Worm (Caenorhabditis elegans) whole organism, young adult: ENCODE results near the gene phat-8.

Source experiments
- B0019.2 ChIP-seq: fragments of 200-800 bp; sonication (Bioruptor generic); conservative IDR thresholded peaks from 2 replicates; pipeline ENCODE4 v1.3.6; 2022; ENCODE audit warnings: missing genetic modification reagents, missing genetic modification characterization, missing compliant biosample characterization
- B0261.1 ChIP-seq: sonication (generic microtip); optimal IDR thresholded peaks from 2 replicates; lab custom pipeline; 2016; ENCODE audit warnings: mild to moderate bottlenecking, missing genetic modification characterization, moderate library complexity, missing compliant biosample characterization
- B0336.3 ChIP-seq: fragments of 200-800 bp; sonication (Bioruptor generic); IDR thresholded peaks from 2 replicates; pipeline ENCODE4 v1.3.6; 2022; ENCODE audit warnings: missing genetic modification characterization, missing compliant biosample characterization
- F39B2.1 ChIP-seq: fragments of 200-800 bp; sonication (Bioruptor generic); IDR thresholded peaks from 2 replicates; pipeline ENCODE4 v1.3.6; 2022; ENCODE audit warnings: missing genetic modification reagents, missing genetic modification characterization, missing compliant biosample characterization
- F52B5.7 ChIP-seq: sonication (generic microtip); optimal IDR thresholded peaks from 2 replicates; lab custom pipeline; 2016; ENCODE audit warnings: mild to moderate bottlenecking, missing genetic modification characterization, missing compliant biosample characterization
- F55B11.4 ChIP-seq: sonication (generic microtip); optimal IDR thresholded peaks from 2 replicates; lab custom pipeline; 2016; ENCODE audit warnings: missing compliant biosample characterization, missing genetic modification characterization, borderline replicate concordance; ENCODE audit not compliant: insufficient read depth
- F57A8.1 ChIP-seq: fragments of 200-800 bp; sonication (Bioruptor generic); optimal IDR thresholded peaks from 2 replicates; lab custom pipeline; 2018; ENCODE audit warnings: mild to moderate bottlenecking, missing genetic modification characterization, moderate library complexity, missing compliant biosample characterization
- K12H6.12 ChIP-seq: fragments of 200-800 bp; sonication (Bioruptor generic); optimal IDR thresholded peaks from 2 replicates; lab custom pipeline; 2018; ENCODE audit warnings: mild to moderate bottlenecking, missing genetic modification characterization, missing compliant biosample characterization
- T07F8.4 ChIP-seq: sonication (generic microtip); optimal IDR thresholded peaks from 2 replicates; lab custom pipeline; 2016; ENCODE audit warnings: mild to moderate bottlenecking, missing genetic modification characterization, moderate library complexity, missing compliant biosample characterization
- Y79H2A.3 ChIP-seq: fragments of 200-800 bp; sonication (Bioruptor generic); conservative IDR thresholded peaks from 2 replicates; pipeline ENCODE4 v1.3.6; 2022; ENCODE audit warnings: missing genetic modification reagents, missing genetic modification characterization, missing compliant biosample characterization
- cebp-1 ChIP-seq, 2 experiments: fragments of 200-800 bp in 1 of 2; sonication (Bioruptor generic) in 1 of 2; sonication (generic microtip) in 1 of 2; IDR thresholded peaks in 1 of 2; optimal IDR thresholded peaks in 1 of 2; 2 replicates each; pipeline versions ENCODE4 v1.3.6 to Lab custom; 2017 to 2022; ENCODE audit warnings: missing compliant biosample characterization in 2 of 2, missing genetic modification characterization in 2 of 2, mild to moderate bottlenecking in 1 of 2, missing genetic modification reagents in 1 of 2, moderate library complexity in 1 of 2
- ceh-100 ChIP-seq: fragments of 200-800 bp; sonication (Bioruptor generic); IDR thresholded peaks from 2 replicates; pipeline ENCODE4 v1.3.6; 2022; ENCODE audit warnings: missing genetic modification reagents, missing genetic modification characterization, missing compliant biosample characterization
- ceh-27 ChIP-seq: fragments of 200-800 bp; sonication (Bioruptor generic); optimal IDR thresholded peaks from 2 replicates; lab custom pipeline; 2018; ENCODE audit warnings: mild to moderate bottlenecking, missing genetic modification characterization, moderate library complexity, missing compliant biosample characterization
- ceh-40 ChIP-seq: fragments of 200-800 bp; sonication (Bioruptor generic); IDR thresholded peaks from 2 replicates; pipeline ENCODE4 v1.3.6; 2022; ENCODE audit warnings: missing genetic modification characterization, missing compliant biosample characterization
- dox-1 ChIP-seq: fragments of 200-800 bp; sonication (Bioruptor generic); IDR thresholded peaks from 2 replicates; pipeline ENCODE4 v1.3.6; 2022; ENCODE audit warnings: missing genetic modification reagents, missing genetic modification characterization, missing compliant biosample characterization
- dpl-1 ChIP-seq: fragments of 150-350 bp; optimal IDR thresholded peaks from 2 replicates; lab custom pipeline; 2014; ENCODE audit warnings: missing biosample characterization, missing genetic modification reagents, missing genetic modification characterization
- egl-18 ChIP-seq: fragments of 200-800 bp; sonication (Bioruptor generic); IDR thresholded peaks from 2 replicates; pipeline ENCODE4 v1.3.6; 2022; ENCODE audit warnings: missing genetic modification reagents, missing genetic modification characterization, missing compliant biosample characterization
- egl-44 ChIP-seq: fragments of 200-800 bp; sonication (Bioruptor generic); IDR thresholded peaks from 2 replicates; pipeline ENCODE4 v1.3.6; 2022; ENCODE audit warnings: missing genetic modification reagents, missing genetic modification characterization, missing compliant biosample characterization
- egrh-3 ChIP-seq: fragments of 200-800 bp; sonication (Bioruptor generic); IDR thresholded peaks from 2 replicates; pipeline ENCODE4 v1.3.6; 2022; ENCODE audit warnings: missing genetic modification reagents, missing genetic modification characterization, missing compliant biosample characterization
- ekl-4 ChIP-seq: fragments of 200-800 bp; sonication (Bioruptor generic); IDR thresholded peaks from 2 replicates; pipeline ENCODE4 v1.3.6; 2022; ENCODE audit warnings: missing genetic modification reagents, missing genetic modification characterization, missing compliant biosample characterization
- ets-4 ChIP-seq: fragments of 200-800 bp; sonication (Bioruptor generic); optimal IDR thresholded peaks from 2 replicates; lab custom pipeline; 2018; ENCODE audit warnings: mild to moderate bottlenecking, missing genetic modification characterization, missing compliant biosample characterization
- fkh-3 ChIP-seq: sonication (generic microtip); optimal IDR thresholded peaks from 2 replicates; lab custom pipeline; 2016; ENCODE audit warnings: mild to moderate bottlenecking, missing genetic modification characterization, missing compliant biosample characterization
- gei-17 ChIP-seq: fragments of 200-800 bp; sonication (Bioruptor generic); optimal IDR thresholded peaks from 2 replicates; lab custom pipeline; 2018; ENCODE audit warnings: mild to moderate bottlenecking, missing genetic modification characterization, missing compliant biosample characterization
- hlh-26 ChIP-seq: fragments of 200-800 bp; sonication (Bioruptor generic); conservative IDR thresholded peaks from 2 replicates; pipeline ENCODE4 v1.3.6; 2022; ENCODE audit warnings: missing genetic modification reagents, missing genetic modification characterization, missing compliant biosample characterization
- let-607 ChIP-seq, 2 experiments: fragments of 200-800 bp in 1 of 2; sonication (Bioruptor generic) in 1 of 2; sonication (generic microtip) in 1 of 2; optimal IDR thresholded peaks; 2 replicates each; lab custom pipeline; 2016 to 2018; ENCODE audit warnings: mild to moderate bottlenecking in 2 of 2, missing compliant biosample characterization in 2 of 2, missing genetic modification characterization in 2 of 2, moderate library complexity in 2 of 2, missing genotype in 1 of 2
- lin-35 ChIP-seq, 3 experiments: fragments of 150-350 bp in 2 of 3; sonication (generic microtip) in 1 of 3; optimal IDR thresholded peaks; 2 replicates each; lab custom pipeline; 2014 to 2018; ENCODE audit warnings: missing biosample characterization in 3 of 3, missing genetic modification characterization in 3 of 3, missing genetic modification reagents in 3 of 3
- lin-40 ChIP-seq: sonication (generic microtip); optimal IDR thresholded peaks from 2 replicates; lab custom pipeline; 2016; ENCODE audit warnings: missing genetic modification characterization, mild to moderate bottlenecking, missing compliant biosample characterization, missing genotype, missing genetic modification reagents
- lin-54 ChIP-seq: fragments of 200-800 bp; sonication (Bioruptor generic); optimal IDR thresholded peaks from 2 replicates; lab custom pipeline; 2018; ENCODE audit warnings: mild to moderate bottlenecking, missing genetic modification characterization, missing compliant biosample characterization
- lir-1 ChIP-seq: fragments of 200-800 bp; sonication (Bioruptor generic); conservative IDR thresholded peaks from 2 replicates; pipeline ENCODE4 v1.3.6; 2022; ENCODE audit warnings: missing genetic modification reagents, missing genetic modification characterization, missing compliant biosample characterization
- lsy-27 ChIP-seq: sonication (generic microtip); optimal IDR thresholded peaks from 2 replicates; lab custom pipeline; 2017; ENCODE audit warnings: missing genetic modification characterization, mild to moderate bottlenecking, missing compliant biosample characterization, antibody characterized with exemption, missing genotype, borderline replicate concordance; ENCODE audit not compliant: insufficient read depth
- mcd-1 ChIP-seq: fragments of 200-800 bp; sonication (Bioruptor generic); IDR thresholded peaks from 2 replicates; pipeline ENCODE4 v1.3.6; 2022; ENCODE audit warnings: missing genetic modification reagents, missing genetic modification characterization, missing compliant biosample characterization
- mes-4 ChIP-seq: sonication (generic microtip); optimal IDR thresholded peaks from 2 replicates; lab custom pipeline; 2016; ENCODE audit warnings: missing genotype, missing genetic modification characterization, missing compliant biosample characterization
- mxl-1 ChIP-seq: sonication (generic microtip); optimal IDR thresholded peaks from 2 replicates; lab custom pipeline; 2016; ENCODE audit warnings: missing genetic modification characterization, missing compliant biosample characterization
- nfya-1 ChIP-seq: sonication (generic microtip); optimal IDR thresholded peaks from 2 replicates; lab custom pipeline; 2017; ENCODE audit warnings: antibody characterized with exemption, missing compliant biosample characterization, missing genetic modification characterization, borderline replicate concordance; ENCODE audit not compliant: insufficient read depth
- nfyb-1 ChIP-seq: fragments of 200-800 bp; sonication (Bioruptor generic); IDR thresholded peaks from 2 replicates; pipeline ENCODE4 v1.3.6; 2022; ENCODE audit warnings: missing genetic modification reagents, missing genetic modification characterization, missing compliant biosample characterization
- nhr-120 ChIP-seq: fragments of 200-800 bp; sonication (Bioruptor generic); IDR thresholded peaks from 2 replicates; pipeline ENCODE4 v1.3.6; 2022; ENCODE audit warnings: missing genetic modification characterization, missing compliant biosample characterization
- nhr-27 ChIP-seq: fragments of 200-800 bp; sonication (Bioruptor generic); optimal IDR thresholded peaks from 2 replicates; lab custom pipeline; 2018; ENCODE audit warnings: mild to moderate bottlenecking, missing genetic modification characterization, moderate library complexity, missing compliant biosample characterization
- nhr-80 ChIP-seq: sonication (generic microtip); optimal IDR thresholded peaks from 2 replicates; lab custom pipeline; 2016; ENCODE audit warnings: missing genetic modification characterization, missing compliant biosample characterization
- repo-1 ChIP-seq: sonication (generic microtip); optimal IDR thresholded peaks from 2 replicates; lab custom pipeline; 2017; ENCODE audit warnings: mild to moderate bottlenecking, missing genetic modification characterization, missing compliant biosample characterization
- sea-2 ChIP-seq: fragments of 200-800 bp; sonication (Bioruptor generic); IDR thresholded peaks from 2 replicates; pipeline ENCODE4 v1.3.6; 2022; ENCODE audit warnings: missing genetic modification characterization, missing compliant biosample characterization
- snpc-1.3 ChIP-seq: sonication (generic microtip); optimal IDR thresholded peaks from 2 replicates; lab custom pipeline; 2017; ENCODE audit warnings: missing genetic modification characterization, mild to moderate bottlenecking, missing compliant biosample characterization, antibody characterized with exemption, moderate library complexity, missing genotype, missing genetic modification reagents; ENCODE audit not compliant: insufficient read depth
- tbp1 ChIP-seq: fragments of 200-800 bp; sonication (Bioruptor generic); optimal IDR thresholded peaks from 2 replicates; lab custom pipeline; 2018; ENCODE audit warnings: mild to moderate bottlenecking, missing genetic modification characterization, missing compliant biosample characterization
- tlf-1 ChIP-seq: fragments of 200-800 bp; sonication (Bioruptor generic); optimal IDR thresholded peaks from 2 replicates; lab custom pipeline; 2018; ENCODE audit warnings: mild to moderate bottlenecking, missing genetic modification characterization, missing compliant biosample characterization
- unc-62 ChIP-seq: fragments of 150-350 bp; optimal IDR thresholded peaks from 2 replicates; lab custom pipeline; 2014; ENCODE audit warnings: missing biosample characterization, missing genetic modification reagents, missing genetic modification characterization
- ztf-18 ChIP-seq: sonication (generic microtip); optimal IDR thresholded peaks from 2 replicates; lab custom pipeline; 2016; ENCODE audit warnings: missing genotype, mild to moderate bottlenecking, missing genetic modification characterization, missing compliant biosample characterization

phat-8 gene

ce11 chrII:12518008-12518407 is 46.4 kb downstream of the phat-8 start:
- peak; percentile 34 for TF ChIP-seq unc-62
- no peak for TF ChIP-seq lin-40 (tag; lab: Kevin White, UChicago)
- TF ChIP-seq B0261.1 (tag; lab: Kevin White, UChicago) = no peak
- peak; percentile 58 for TF ChIP-seq let-607 (tag; optimal IDR thresholded peaks at IDR 0.05; lab: Kevin White, UChicago)
- no peak for TF ChIP-seq Y79H2A.3
- TF ChIP-seq nhr-80 (tag; lab: Kevin White, UChicago) = peak; percentile 35
- TF ChIP-seq, all 124 proteins: peak for 3

ce11 chrII:12518809-12519344 is 47.3 kb downstream of the phat-8 start, which contains the start of gene srh-70:
TSS of gene srh-70 (minus strand) at chrII:12518859.
- TF ChIP-seq ceh-40 (GFP tag; lab: Robert Waterston, UW) (no peak), lin-35 (GFP tag; optimal IDR thresholded peaks at IDR 0.05; lab: Kevin White, UChicago) (no peak), nfya-1 (tag; lab: Kevin White, UChicago) (no peak), hlh-26 (GFP tag; lab: Robert Waterston, UW) (no peak), ceh-27 (GFP tag; lab: Kevin White, UChicago) (no peak), tlf-1 (GFP tag; lab: Kevin White, UChicago) (peak; percentile 79), T07F8.4 (tag; lab: Kevin White, UChicago) (no peak), F52B5.7 (tag; lab: Kevin White, UChicago) (no peak), egrh-3 (GFP tag; lab: Robert Waterston, UW) (no peak), repo-1 (tag; lab: Kevin White, UChicago) (peak; percentile 29), B0019.2 (GFP tag; lab: Robert Waterston, UW) (no peak), mcd-1 (peak; percentile 60), ekl-4 (GFP tag; lab: Robert Waterston, UW) (0 out of 2 replicates have a peak, but pooled peaks have one; percentile 8), lsy-27 (tag; lab: Kevin White, UChicago) (no peak), F55B11.4 (no peak), mes-4 (tag; lab: Kevin White, UChicago) (no peak), mxl-1 (no peak), nhr-120 (no peak), B0336.3 (GFP tag; lab: Robert Waterston, UW) (peak; percentile 80), ztf-18 (tag; lab: Kevin White, UChicago) (peak; percentile 1), tbp1 (peak; percentile 57), dox-1 (GFP tag; lab: Robert Waterston, UW) (peak; percentile 79), gei-17 (GFP tag; lab: Kevin White, UChicago) (no peak), nhr-80 (tag; lab: Kevin White, UChicago) (peak; percentile 96), egl-44 (peak; percentile 37; the same call in 1 of the 2 replicates), egl-18 (GFP tag; lab: Robert Waterston, UW) (no peak), K12H6.12 (tag; lab: Kevin White, UChicago) (no peak), let-607 (tag; optimal IDR thresholded peaks at IDR 0.05; lab: Kevin White, UChicago) (peak; percentile 99), lir-1 (no peak), snpc-1.3 (tag; lab: Kevin White, UChicago) (no peak), nhr-27 (tag; lab: Kevin White, UChicago) (no peak), cebp-1 (GFP tag; IDR thresholded peaks at IDR 0.05; lab: Robert Waterston, UW) (no peak), cebp-1 (tag; optimal IDR thresholded peaks at IDR 0.05; lab: Kevin White, UChicago) (peak; percentile 7), lin-40 (tag; lab: Kevin White, UChicago) (peak; percentile 48), ceh-100 (GFP tag; lab: Robert Waterston, UW) (no peak), lin-54 (GFP tag; lab: Kevin White, UChicago) (peak; percentile 58), F57A8.1 (GFP tag; lab: Kevin White, UChicago) (no peak), nfyb-1 (GFP tag; lab: Robert Waterston, UW) (no peak; the same call in 1 of the 2 replicates), ets-4 (GFP tag; lab: Kevin White, UChicago) (peak; percentile 21), fkh-3 (tag; lab: Kevin White, UChicago) (no peak), dpl-1 (GFP tag; lab: Kevin White, UChicago) (no peak), F39B2.1 (GFP tag; lab: Robert Waterston, UW) (no peak), sea-2 (GFP tag; lab: Robert Waterston, UW) (no peak)
